Worm (Caenorhabditis elegans): Measurements from ENCODE around the gene C47G2.3.

DNA sequence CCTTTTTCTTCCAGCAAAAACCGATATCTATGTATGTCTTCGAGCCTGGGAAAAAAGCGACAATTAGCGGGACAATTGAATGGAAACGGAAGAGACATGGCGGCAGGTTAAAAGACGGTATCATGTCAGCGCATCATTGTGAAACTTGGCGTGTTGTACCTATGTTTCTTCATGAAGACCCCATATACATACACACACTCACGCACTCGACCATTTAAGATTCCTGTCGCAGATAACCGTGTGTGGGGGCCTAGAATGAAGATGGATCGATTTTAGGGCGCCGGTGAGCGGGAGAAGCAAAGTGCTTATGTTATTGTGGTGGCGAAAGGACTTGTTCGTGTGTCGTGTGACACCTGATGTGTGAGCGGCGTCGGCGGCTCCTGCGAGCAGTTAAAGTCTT lies 13.1 kb downstream of the C47G2.3 start:
- TF ChIP-seq him-1 (tag; optimal IDR thresholded peaks at IDR 0.05) (no peak), dao-5 (tag; optimal IDR thresholded peaks at IDR 0.05) (no peak)
